Fruit fly (Drosophila melanogaster) whole organism, embryonic: ENCODE measurements around the gene CG44261.

Experiments used
- CG10462 ChIP-seq: fragments of 200-800 bp; sonication (Bioruptor generic); optimal IDR thresholded peaks from 2 replicates; lab custom pipeline; 2016; ENCODE audit warnings: missing biosample characterization, missing genetic modification characterization
- CG11723 ChIP-seq: fragments of 200-800 bp; sonication (Bioruptor generic); optimal IDR thresholded peaks from 2 replicates; lab custom pipeline; 2017; ENCODE audit warnings: missing biosample characterization, mild to moderate bottlenecking, missing genetic modification characterization
- CG12219 ChIP-seq: fragments of 200-800 bp; sonication (Bioruptor generic); optimal IDR thresholded peaks from 3 replicates; lab custom pipeline; 2018; ENCODE audit warnings: missing biosample characterization, mild to moderate bottlenecking, missing genetic modification characterization
- CG1233 ChIP-seq: fragments of 200-800 bp; sonication (Bioruptor generic); optimal IDR thresholded peaks from 4 replicates; lab custom pipeline; 2018; ENCODE audit warnings: missing biosample characterization, mild to moderate bottlenecking, missing genetic modification characterization
- CG12744 ChIP-seq: fragments of 200-800 bp; sonication (Bioruptor generic); optimal IDR thresholded peaks from 2 replicates; lab custom pipeline; 2016; ENCODE audit warnings: missing biosample characterization, missing genetic modification characterization
- CG15073 ChIP-seq: fragments of 200-800 bp; sonication (Bioruptor generic); optimal IDR thresholded peaks from 2 replicates; lab custom pipeline; 2016; ENCODE audit warnings: missing biosample characterization, missing genetic modification characterization
- CG15514 ChIP-seq: fragments of 200-800 bp; sonication (Bioruptor generic); optimal IDR thresholded peaks from 3 replicates; lab custom pipeline; 2017; ENCODE audit warnings: missing biosample characterization, missing genetic modification characterization, mild to moderate bottlenecking, moderate library complexity, missing genetic modification reagents
- CG17568 ChIP-seq: fragments of 200-800 bp; sonication (Bioruptor generic); optimal IDR thresholded peaks from 2 replicates; lab custom pipeline; 2018; ENCODE audit warnings: missing biosample characterization, mild to moderate bottlenecking, missing genetic modification characterization, moderate library complexity
- CG17802 ChIP-seq: fragments of 200-800 bp; sonication (Bioruptor generic); optimal IDR thresholded peaks from 2 replicates; lab custom pipeline; 2018; ENCODE audit warnings: missing biosample characterization, mild to moderate bottlenecking, missing genetic modification characterization, moderate library complexity
- CG18262 ChIP-seq: fragments of 200-800 bp; optimal IDR thresholded peaks from 3 replicates; lab custom pipeline; 2019; ENCODE audit warnings: missing biosample characterization, mild to moderate bottlenecking, missing genetic modification characterization, moderate library complexity
- CG18476 ChIP-seq: fragments of 200-800 bp; sonication (Bioruptor generic); optimal IDR thresholded peaks from 2 replicates; lab custom pipeline; 2016; ENCODE audit warnings: missing biosample characterization, mild to moderate bottlenecking, missing genetic modification characterization
- CG32532 ChIP-seq: fragments of 200-800 bp; sonication (Bioruptor generic); IDR thresholded peaks from 2 replicates; pipeline ENCODE4 v1.3.6; 2022; ENCODE audit warnings: missing biosample characterization, missing genetic modification characterization
- CG33557 ChIP-seq: fragments of 200-800 bp; sonication (Bioruptor generic); optimal IDR thresholded peaks from 2 replicates; lab custom pipeline; 2019; ENCODE audit warnings: missing biosample characterization, mild to moderate bottlenecking, missing genetic modification characterization, moderate library complexity
- CG4424 ChIP-seq: fragments of 200-800 bp; sonication (Bioruptor generic); optimal IDR thresholded peaks from 3 replicates; lab custom pipeline; 2016; ENCODE audit warnings: missing biosample characterization, missing genetic modification characterization
- CG4707 ChIP-seq: fragments of 200-800 bp; sonication (Bioruptor generic); optimal IDR thresholded peaks from 2 replicates; lab custom pipeline; 2018; ENCODE audit warnings: missing biosample characterization, mild to moderate bottlenecking, missing genetic modification characterization, moderate library complexity
- CG7786 ChIP-seq: fragments of 200-800 bp; sonication (Bioruptor generic); optimal IDR thresholded peaks from 2 replicates; lab custom pipeline; 2016; ENCODE audit warnings: missing biosample characterization, missing genetic modification characterization
- CG7839 ChIP-seq: fragments of 200-800 bp; sonication (Bioruptor generic); optimal IDR thresholded peaks from 3 replicates; lab custom pipeline; 2018; ENCODE audit warnings: missing biosample characterization, mild to moderate bottlenecking, missing genetic modification characterization, moderate library complexity
- CG8944 ChIP-seq: fragments of 200-800 bp; sonication (Bioruptor generic); optimal IDR thresholded peaks from 3 replicates; lab custom pipeline; 2016; ENCODE audit warnings: missing biosample characterization, missing genetic modification characterization
- CG9215 ChIP-seq: fragments of 200-800 bp; sonication (Bioruptor generic); IDR thresholded peaks from 2 replicates; pipeline ENCODE4 v1.3.6; 2022; ENCODE audit warnings: missing biosample characterization, missing genetic modification characterization
- CG9437 ChIP-seq: fragments of 200-800 bp; sonication (Bioruptor generic); optimal IDR thresholded peaks from 2 replicates; lab custom pipeline; 2018; ENCODE audit warnings: missing biosample characterization, mild to moderate bottlenecking, missing genetic modification characterization
- CG9817 ChIP-seq: fragments of 200-800 bp; sonication (Bioruptor generic); optimal IDR thresholded peaks from 2 replicates; lab custom pipeline; 2018; ENCODE audit warnings: missing biosample characterization, mild to moderate bottlenecking, missing genetic modification characterization, moderate library complexity
- Dbx ChIP-seq: fragments of 200-800 bp; sonication (Bioruptor generic); IDR thresholded peaks from 3 replicates; pipeline ENCODE4 v1.3.6; 2022; ENCODE audit warnings: missing biosample characterization, missing genetic modification characterization
- Fer1 ChIP-seq: fragments of 200-800 bp; sonication (Bioruptor generic); optimal IDR thresholded peaks from 2 replicates; lab custom pipeline; 2017; ENCODE audit warnings: missing biosample characterization, mild to moderate bottlenecking, missing genetic modification characterization
- GATAe ChIP-seq: fragments of 200-800 bp; sonication (Bioruptor generic); conservative IDR thresholded peaks from 2 replicates; pipeline ENCODE4 v1.3.6; 2022; ENCODE audit warnings: missing biosample characterization, missing genetic modification characterization
- Hr78 ChIP-seq, 2 experiments: fragments of 200-800 bp in 1 of 2; fragments of >200 bp in 1 of 2; sonication (Bioruptor generic) in 1 of 2; optimal IDR thresholded peaks; 2 replicates each; lab custom pipeline; 2017 to 2019; ENCODE audit warnings: missing biosample characterization in 2 of 2, missing genetic modification characterization in 2 of 2, mild to moderate bottlenecking in 1 of 2, moderate library complexity in 1 of 2
- Nf-YC ChIP-seq: fragments of 200-800 bp; optimal IDR thresholded peaks from 3 replicates; lab custom pipeline; 2019; ENCODE audit warnings: missing biosample characterization, mild to moderate bottlenecking, missing genetic modification characterization, moderate library complexity
- Six4 ChIP-seq: fragments of 200-800 bp; sonication (Bioruptor generic); optimal IDR thresholded peaks from 2 replicates; lab custom pipeline; 2016; ENCODE audit warnings: missing biosample characterization, missing genetic modification characterization
- Sox100B ChIP-seq: fragments of 200-800 bp; sonication (Bioruptor generic); optimal IDR thresholded peaks from 3 replicates; lab custom pipeline; 2018; ENCODE audit warnings: missing biosample characterization, mild to moderate bottlenecking, missing genetic modification characterization
- Sox102F ChIP-seq: fragments of 200-800 bp; sonication (Bioruptor generic); optimal IDR thresholded peaks from 2 replicates; lab custom pipeline; 2018; ENCODE audit warnings: missing biosample characterization, mild to moderate bottlenecking, missing genetic modification characterization, moderate library complexity
- Tbp ChIP-seq: fragments of >200 bp; optimal IDR thresholded peaks from 2 replicates; lab custom pipeline; 2018; ENCODE audit warnings: missing biosample characterization, missing genetic modification characterization
- Usf ChIP-seq: fragments of 200-800 bp; sonication (Bioruptor generic); optimal IDR thresholded peaks from 2 replicates; lab custom pipeline; 2017; ENCODE audit warnings: missing genotype, missing biosample characterization, missing genetic modification characterization
- abd-A ChIP-seq: fragments of 200-800 bp; sonication (Bioruptor generic); optimal IDR thresholded peaks from 3 replicates; lab custom pipeline; 2019; ENCODE audit warnings: missing biosample characterization, mild to moderate bottlenecking, missing genetic modification characterization, moderate library complexity
- chm ChIP-seq: fragments of 200-800 bp; sonication (Bioruptor generic); IDR thresholded peaks from 2 replicates; pipeline ENCODE4 v1.3.6; 2022; ENCODE audit warnings: missing biosample characterization, missing genetic modification characterization
- corto ChIP-seq: fragments of 200-800 bp; sonication (Bioruptor generic); optimal IDR thresholded peaks from 2 replicates; lab custom pipeline; 2016; ENCODE audit warnings: missing biosample characterization, mild to moderate bottlenecking, missing genetic modification characterization, moderate library complexity
- dmrt11E ChIP-seq: fragments of 200-800 bp; sonication (Bioruptor generic); optimal IDR thresholded peaks from 3 replicates; lab custom pipeline; 2018; ENCODE audit warnings: missing biosample characterization, mild to moderate bottlenecking, missing genetic modification characterization, moderate library complexity
- fd3F ChIP-seq: fragments of 200-800 bp; sonication (Bioruptor generic); optimal IDR thresholded peaks from 2 replicates; lab custom pipeline; 2018; ENCODE audit warnings: missing biosample characterization, mild to moderate bottlenecking, missing genetic modification characterization, moderate library complexity
- ftz-f1 ChIP-seq: fragments of 200-800 bp; sonication (Bioruptor generic); optimal IDR thresholded peaks from 2 replicates; lab custom pipeline; 2016; ENCODE audit warnings: missing biosample characterization, missing genetic modification characterization
- gem ChIP-seq: fragments of 200-800 bp; sonication (Bioruptor generic); optimal IDR thresholded peaks from 2 replicates; lab custom pipeline; 2019; ENCODE audit warnings: missing biosample characterization, mild to moderate bottlenecking, missing genetic modification characterization, moderate library complexity
- gfzf ChIP-seq: fragments of 200-800 bp; sonication (Bioruptor generic); optimal IDR thresholded peaks from 2 replicates; lab custom pipeline; 2016; ENCODE audit warnings: missing biosample characterization, mild to moderate bottlenecking, missing genetic modification characterization, moderate library complexity
- grau ChIP-seq: fragments of 200-800 bp; optimal IDR thresholded peaks from 3 replicates; lab custom pipeline; 2019; ENCODE audit warnings: missing biosample characterization, mild to moderate bottlenecking, missing genetic modification characterization, moderate library complexity
- grn ChIP-seq: fragments of 200-800 bp; sonication (Bioruptor generic); optimal IDR thresholded peaks from 3 replicates; lab custom pipeline; 2017; ENCODE audit warnings: missing biosample characterization, missing genetic modification characterization
- hb ChIP-seq: fragments of 200-800 bp; sonication (Bioruptor generic); IDR thresholded peaks from 3 replicates; pipeline ENCODE4 v1.3.6; 2022; ENCODE audit warnings: missing biosample characterization, missing genetic modification characterization; ENCODE audit not compliant: partially characterized antibody
- hkb ChIP-seq, 2 experiments: fragments of 200-800 bp in 1 of 2; fragments of >200 bp in 1 of 2; sonication (Bioruptor generic) in 1 of 2; IDR thresholded peaks in 1 of 2; optimal IDR thresholded peaks in 1 of 2; 2 replicates each; pipeline versions ENCODE4 v1.3.6 to Lab custom; 2017 to 2022; ENCODE audit warnings: missing biosample characterization in 1 of 2, missing genetic modification characterization in 1 of 2
- lilli ChIP-seq: fragments of 200-800 bp; sonication (Bioruptor generic); optimal IDR thresholded peaks from 3 replicates; lab custom pipeline; 2016; ENCODE audit warnings: missing biosample characterization, missing genetic modification characterization
- mirr ChIP-seq: fragments of 200-800 bp; sonication (Bioruptor generic); optimal IDR thresholded peaks from 3 replicates; lab custom pipeline; 2018; ENCODE audit warnings: missing biosample characterization, mild to moderate bottlenecking, missing genetic modification characterization
- odd ChIP-seq: fragments of 200-800 bp; sonication (Bioruptor generic); optimal IDR thresholded peaks from 2 replicates; lab custom pipeline; 2017; ENCODE audit warnings: missing biosample characterization, mild to moderate bottlenecking, missing genetic modification characterization
- pb ChIP-seq: fragments of 200-800 bp; sonication (Bioruptor generic); optimal IDR thresholded peaks from 3 replicates; lab custom pipeline; 2016; ENCODE audit warnings: missing biosample characterization, missing genetic modification characterization
- pros ChIP-seq: fragments of 200-800 bp; sonication (Bioruptor generic); optimal IDR thresholded peaks from 3 replicates; lab custom pipeline; 2019; ENCODE audit warnings: missing biosample characterization, mild to moderate bottlenecking, missing genetic modification characterization, moderate library complexity
- ssp ChIP-seq: fragments of 200-800 bp; sonication (Bioruptor generic); IDR thresholded peaks from 2 replicates; pipeline ENCODE4 v1.3.6; 2022; ENCODE audit warnings: missing biosample characterization, missing genetic modification characterization
- tin ChIP-seq: fragments of 200-800 bp; sonication (Bioruptor generic); optimal IDR thresholded peaks from 3 replicates; lab custom pipeline; 2016; ENCODE audit warnings: missing biosample characterization, missing genetic modification characterization

The CG44261 gene

DNA sequence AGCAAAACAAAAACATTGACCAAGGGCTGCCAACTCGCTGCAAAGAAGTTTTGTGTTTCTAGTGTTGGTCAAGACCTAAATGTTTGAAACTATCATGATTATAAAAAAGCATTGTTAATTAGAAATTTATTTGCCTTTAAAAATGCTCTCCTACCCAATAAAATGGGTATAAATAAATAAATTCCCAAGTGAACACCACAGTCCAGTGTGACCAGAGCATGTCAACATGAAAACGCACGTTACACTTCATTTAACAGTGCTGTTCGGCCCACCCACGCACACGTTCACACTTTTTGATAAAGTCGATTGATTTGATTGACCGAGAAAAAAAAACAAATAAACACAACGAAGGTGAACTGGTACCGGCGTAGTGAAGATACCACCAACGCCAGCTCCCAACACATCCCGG is 3.9 kb downstream of the CG44261 start, which contains the start of the genes CG9356, BBIP1 and CG8135 (continued):
- TF ChIP-seq CG32532 (GFP tag; lab: Robert Waterston, UW) (peak; percentile 74), CG9215 (GFP tag; lab: Robert Waterston, UW) (0 out of 2 replicates have a peak, but pooled peaks have one; percentile 36), CG10462 (GFP tag; lab: Kevin White, UChicago) (peak; percentile 74), dmrt11E (tag; lab: Kevin White, UChicago) (peak; percentile 60), Sox100B (no peak), CG1233 (peak; percentile 2), gfzf (GFP tag; lab: Kevin White, UChicago) (peak; percentile 98), Six4 (GFP tag; lab: Kevin White, UChicago) (peak; percentile 75), mirr (GFP tag; lab: Kevin White, UChicago) (peak; percentile 70), CG18476 (GFP tag; lab: Kevin White, UChicago) (peak; percentile 71), Sox102F (GFP tag; lab: Kevin White, UChicago) (no peak), CG15073 (GFP tag; lab: Kevin White, UChicago) (no peak), abd-A (tag; lab: Kevin White, UChicago) (no peak), lilli (GFP tag; lab: Kevin White, UChicago) (peak; percentile 92), CG7839 (tag; lab: Kevin White, UChicago) (no peak), CG18262 (tag; lab: Kevin White, UChicago) (peak; percentile 63), fd3F (GFP tag; lab: Kevin White, UChicago) (peak; percentile 29), gem (tag; lab: Kevin White, UChicago) (no peak), tin (peak; percentile 79), Dbx (GFP tag; lab: Robert Waterston, UW) (peak; percentile 80), CG12219 (GFP tag; lab: Kevin White, UChicago) (no peak), CG7786 (peak; percentile 76), CG12744 (GFP tag; lab: Kevin White, UChicago) (peak; percentile 68), CG15514 (GFP tag; lab: Kevin White, UChicago) (peak; percentile 91), chm (GFP tag; lab: Robert Waterston, UW) (no peak), ftz-f1 (peak; percentile 51), CG8944 (peak; percentile 85), hkb (optimal IDR thresholded peaks at IDR 0.05; lab: Kevin White, UChicago) (peak; percentile 88), hkb (GFP tag; IDR thresholded peaks at IDR 0.05; lab: Robert Waterston, UW) (peak; percentile 76), Hr78 (GFP tag; optimal IDR thresholded peaks at IDR 0.05; lab: Kevin White, UChicago) (no peak), Tbp (no peak), hb (GFP tag; lab: Robert Waterston, UW) (no peak), CG33557 (peak; percentile 36), GATAe (no peak), Fer1 (peak; percentile 78), odd (no peak), ssp (GFP tag; lab: Robert Waterston, UW) (no peak), grau (tag; lab: Kevin White, UChicago) (peak; percentile 66), CG17568 (GFP tag; lab: Kevin White, UChicago) (no peak), corto (GFP tag; lab: Kevin White, UChicago) (no peak), CG4424 (GFP tag; lab: Kevin White, UChicago) (peak; percentile 84), CG11723 (no peak), CG9437 (GFP tag; lab: Kevin White, UChicago) (no peak), CG9817 (tag; lab: Kevin White, UChicago) (peak; percentile 33), CG4707 (GFP tag; lab: Kevin White, UChicago) (peak; percentile 5), pros (no peak), pb (peak; percentile 23), grn (peak; percentile 82), CG17802 (tag; lab: Kevin White, UChicago) (peak; percentile 25), Nf-YC (tag; lab: Kevin White, UChicago) (no peak), Usf (GFP tag; lab: Kevin White, UChicago) (no peak)
